Worm (Caenorhabditis elegans) whole organism, mixed stage, embryonic: ENCODE data around the gene C39E9.7.

Experiments
- ham-2 ChIP-seq: fragments of 200-800 bp; sonication (Bioruptor generic); optimal IDR thresholded peaks from 2 replicates; lab custom pipeline; 2018; ENCODE audit warnings: mild to moderate bottlenecking, missing genetic modification characterization, missing compliant biosample characterization
- lsy-2 ChIP-seq: fragments of 150-350 bp; optimal IDR thresholded peaks from 2 replicates; lab custom pipeline; 2014; ENCODE audit warnings: missing biosample characterization, missing genetic modification characterization
- nhr-28 ChIP-seq: fragments of 150-350 bp; optimal IDR thresholded peaks from 2 replicates; lab custom pipeline; 2014; ENCODE audit warnings: missing biosample characterization, missing genetic modification characterization
- ztf-11 ChIP-seq: fragments of 150-350 bp; optimal IDR thresholded peaks from 2 replicates; lab custom pipeline; 2014; ENCODE audit warnings: missing biosample characterization, missing genetic modification characterization

DNA sequence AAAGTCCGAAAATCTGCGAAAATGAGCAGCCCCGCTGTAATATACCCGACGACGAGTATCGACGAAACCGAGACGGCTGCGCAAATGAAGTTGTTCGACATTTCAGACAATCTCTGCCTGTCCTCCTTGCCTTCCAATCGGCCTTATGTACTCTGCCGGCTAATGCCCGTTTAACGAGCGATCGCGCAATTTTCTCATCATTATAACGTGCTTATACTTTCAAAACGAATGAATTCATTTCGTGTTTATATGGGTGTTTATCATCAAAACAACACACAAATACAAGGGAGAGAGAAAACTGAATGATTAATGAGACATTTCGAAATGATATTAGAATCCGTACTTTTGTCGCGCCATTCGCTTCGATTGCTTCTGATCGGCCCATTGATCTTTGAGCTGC, 14.4 kb upstream of the C39E9.7 start, which contains the start of gene col-132:
- no peak for TF ChIP-seq ztf-11
- no peak for TF ChIP-seq lsy-2 (tag; lab: Kevin White, UChicago)
- TF ChIP-seq ham-2 (GFP tag; lab: Kevin White, UChicago): no peak
- TF ChIP-seq nhr-28 (tag; lab: Kevin White, UChicago): no peak
